Fruit fly (Drosophila melanogaster): ENCODE data around the gene Taf10b.

Taf10b gene

dm6 chr2L:2734215-2734614, 33.4 kb downstream of the Taf10b start (continued):
- TF ChIP-seq CG6813 (GFP tag; optimal IDR thresholded peaks at IDR 0.05) (peak; percentile 2), gt (GFP tag; IDR thresholded peaks at IDR 0.05) (no peak), Lim3 (GFP tag; IDR thresholded peaks at IDR 0.05) (no peak), HmgD (GFP tag; optimal IDR thresholded peaks at IDR 0.05) (no peak), HmgZ (tag; optimal IDR thresholded peaks at IDR 0.05) (peak; percentile 17), CG3163 (GFP tag; optimal IDR thresholded peaks at IDR 0.05) (no peak), Sin3A (optimal IDR thresholded peaks at IDR 0.05) (no peak), dan (GFP tag; IDR thresholded peaks at IDR 0.05) (no peak), fd64A (GFP tag; optimal IDR thresholded peaks at IDR 0.05) (no peak), tin (GFP tag; optimal IDR thresholded peaks at IDR 0.05) (peak; percentile 28), az2 (GFP tag; optimal IDR thresholded peaks at IDR 0.05) (no peak), CG4854 (GFP tag; optimal IDR thresholded peaks at IDR 0.05) (no peak), dm (GFP tag; optimal IDR thresholded peaks at IDR 0.05) (no peak), CG11085 (GFP tag; IDR thresholded peaks at IDR 0.05) (no peak), prd (optimal IDR thresholded peaks at IDR 0.05) (no peak), prd (GFP tag; IDR thresholded peaks at IDR 0.05) (peak; percentile 22; the same call in 1 of the 3 replicates), HLHmδ (GFP tag; optimal IDR thresholded peaks at IDR 0.05) (no peak), odd (GFP tag; optimal IDR thresholded peaks at IDR 0.05) (no peak), bcd (GFP tag; optimal IDR thresholded peaks at IDR 0.05) (peak; percentile 68), fd102C (GFP tag; optimal IDR thresholded peaks at IDR 0.05) (no peak), CG12071 (GFP tag; optimal IDR thresholded peaks at IDR 0.05) (peak; percentile 6), vvl (GFP tag; IDR thresholded peaks at IDR 0.05) (peak; percentile 50), ERR (GFP tag; optimal IDR thresholded peaks at IDR 0.05) (no peak), CG32532 (GFP tag; IDR thresholded peaks at IDR 0.05) (peak; percentile 71), CG11560 (tag; IDR thresholded peaks at IDR 0.05) (no peak), D19A (tag; optimal IDR thresholded peaks at IDR 0.05) (peak; percentile 17), unc-4 (GFP tag; IDR thresholded peaks at IDR 0.05; ENCODE audit: partially characterized antibody) (no peak), gsb-n (tag; optimal IDR thresholded peaks at IDR 0.05) (no peak), Hr51 (GFP tag; optimal IDR thresholded peaks at IDR 0.05) (peak; percentile 18 to 62), Max (GFP tag; optimal IDR thresholded peaks at IDR 0.05) (no peak), CG1024 (GFP tag; IDR thresholded peaks at IDR 0.05) (no peak), Dfd (GFP tag; optimal IDR thresholded peaks at IDR 0.05) (no peak), vnd (GFP tag; IDR thresholded peaks at IDR 0.05; ENCODE audit: partially characterized antibody) (no peak), ac (GFP tag; optimal IDR thresholded peaks at IDR 0.05) (no peak), jigr1 (GFP tag; IDR thresholded peaks at IDR 0.05) (no peak), slou (GFP tag; optimal IDR thresholded peaks at IDR 0.05) (peak; percentile 18), CG16813 (GFP tag; IDR thresholded peaks at IDR 0.05; ENCODE audit: partially characterized antibody) (no peak), maf-S (GFP tag; optimal IDR thresholded peaks at IDR 0.05) (peak; percentile 21), Dad (GFP tag; optimal IDR thresholded peaks at IDR 0.05) (no peak), CG11504 (tag; optimal IDR thresholded peaks at IDR 0.05) (peak; percentile 65), CG15514 (GFP tag; optimal IDR thresholded peaks at IDR 0.05) (peak; percentile 45), Dll (GFP tag; IDR thresholded peaks at IDR 0.05; ENCODE audit: partially characterized antibody) (no peak), Chrac-16 (GFP tag; optimal IDR thresholded peaks at IDR 0.05) (peak; percentile 7), Side (GFP tag; optimal IDR thresholded peaks at IDR 0.05) (no peak), CG7372 (GFP tag; IDR thresholded peaks at IDR 0.05) (peak; percentile 14; the same call in 1 of the 2 replicates), CG2116 (GFP tag; optimal IDR thresholded peaks at IDR 0.05) (no peak), cad (GFP tag; optimal IDR thresholded peaks at IDR 0.05) (no peak), cwo (GFP tag; optimal IDR thresholded peaks at IDR 0.05) (peak; percentile 54), CG10431 (GFP tag; optimal IDR thresholded peaks at IDR 0.05) (no peak), bowl (GFP tag; IDR thresholded peaks at IDR 0.05) (no peak), Sox100B (GFP tag; optimal IDR thresholded peaks at IDR 0.05) (no peak), Mrtf (GFP tag; IDR thresholded peaks at IDR 0.05) (0 out of 3 replicates have a peak, but pooled peaks have one; percentile 22)

Data from whole organism, embryonic.